Fruit fly (Drosophila melanogaster) whole organism, embryonic: Measurements from ENCODE around the gene PolG2.

Experiments used
- ATbp ChIP-seq: fragments of 200-800 bp; sonication (Bioruptor generic); optimal IDR thresholded peaks from 2 replicates; lab custom pipeline; 2017; ENCODE audit warnings: missing biosample characterization, mild to moderate bottlenecking, missing genetic modification characterization, missing genetic modification reagents
- Blimp-1 ChIP-seq: fragments of 200-800 bp; sonication (Bioruptor generic); optimal IDR thresholded peaks from 3 replicates; lab custom pipeline; 2018; ENCODE audit warnings: missing biosample characterization, missing genetic modification characterization, mild to moderate bottlenecking, moderate library complexity, missing genetic modification reagents
- C15 ChIP-seq: fragments of 200-800 bp; sonication (Bioruptor generic); IDR thresholded peaks from 3 replicates; pipeline ENCODE4 v1.3.6; 2022; ENCODE audit warnings: missing biosample characterization, missing genetic modification characterization
- CG10209 ChIP-seq: fragments of 200-800 bp; sonication (Bioruptor generic); optimal IDR thresholded peaks from 3 replicates; lab custom pipeline; 2017; ENCODE audit warnings: missing biosample characterization, mild to moderate bottlenecking, missing genetic modification characterization, missing genetic modification reagents
- CG11247 ChIP-seq: fragments of 200-800 bp; sonication (Bioruptor generic); IDR thresholded peaks from 2 replicates; pipeline ENCODE4 v1.3.6; 2022; ENCODE audit warnings: missing biosample characterization, missing genetic modification characterization
- CG11695 ChIP-seq: fragments of 200-800 bp; sonication (Bioruptor generic); IDR thresholded peaks from 3 replicates; pipeline ENCODE4 v1.3.6; 2022; ENCODE audit warnings: missing biosample characterization, missing genetic modification characterization
- CG12236 ChIP-seq: fragments of 200-800 bp; sonication (Bioruptor generic); optimal IDR thresholded peaks from 2 replicates; lab custom pipeline; 2016; ENCODE audit warnings: missing biosample characterization, missing genetic modification characterization
- CG13296 ChIP-seq: fragments of 200-800 bp; sonication (Bioruptor generic); optimal IDR thresholded peaks from 3 replicates; lab custom pipeline; 2018; ENCODE audit warnings: missing biosample characterization, mild to moderate bottlenecking, missing genetic modification characterization
- CG14441 ChIP-seq: fragments of 200-800 bp; sonication (Bioruptor generic); IDR thresholded peaks from 2 replicates; pipeline ENCODE4 v1.3.6; 2022; ENCODE audit warnings: missing biosample characterization, missing genetic modification characterization
- CG1529 ChIP-seq: fragments of 200-800 bp; sonication (Bioruptor generic); optimal IDR thresholded peaks from 3 replicates; lab custom pipeline; 2018; ENCODE audit warnings: missing biosample characterization, missing genetic modification characterization
- CG17802 ChIP-seq: fragments of 200-800 bp; sonication (Bioruptor generic); optimal IDR thresholded peaks from 2 replicates; lab custom pipeline; 2018; ENCODE audit warnings: missing biosample characterization, mild to moderate bottlenecking, missing genetic modification characterization, moderate library complexity
- CG30020 ChIP-seq: fragments of 200-800 bp; optimal IDR thresholded peaks from 2 replicates; lab custom pipeline; 2019; ENCODE audit warnings: missing biosample characterization, mild to moderate bottlenecking, missing genetic modification characterization, moderate library complexity
- CG3065 ChIP-seq: fragments of 200-800 bp; sonication (Bioruptor generic); optimal IDR thresholded peaks from 2 replicates; lab custom pipeline; 2016; ENCODE audit warnings: missing biosample characterization, missing genetic modification characterization
- CG31441 ChIP-seq: fragments of 200-800 bp; sonication (Bioruptor generic); IDR thresholded peaks from 2 replicates; pipeline ENCODE4 v1.3.6; 2022; ENCODE audit warnings: missing biosample characterization, missing genetic modification characterization
- CG43689 ChIP-seq: fragments of 200-800 bp; sonication (Bioruptor generic); IDR thresholded peaks from 2 replicates; pipeline ENCODE4 v1.3.6; 2022; ENCODE audit warnings: missing biosample characterization, missing genetic modification characterization
- CG8281 ChIP-seq: fragments of 200-800 bp; sonication (Bioruptor generic); optimal IDR thresholded peaks from 2 replicates; lab custom pipeline; 2018; ENCODE audit warnings: missing biosample characterization, mild to moderate bottlenecking, missing genetic modification characterization, moderate library complexity
- CG8944 ChIP-seq: fragments of 200-800 bp; sonication (Bioruptor generic); optimal IDR thresholded peaks from 3 replicates; lab custom pipeline; 2016; ENCODE audit warnings: missing biosample characterization, missing genetic modification characterization
- CG9437 ChIP-seq: fragments of 200-800 bp; sonication (Bioruptor generic); optimal IDR thresholded peaks from 2 replicates; lab custom pipeline; 2018; ENCODE audit warnings: missing biosample characterization, mild to moderate bottlenecking, missing genetic modification characterization
- CG9876 ChIP-seq: fragments of 200-800 bp; sonication (Bioruptor generic); optimal IDR thresholded peaks from 2 replicates; lab custom pipeline; 2016; ENCODE audit warnings: missing biosample characterization, missing genetic modification characterization
- D ChIP-seq, 2 experiments: fragments of 200-800 bp in 1 of 2; fragments of >200 bp in 1 of 2; sonication (Bioruptor generic) in 1 of 2; optimal IDR thresholded peaks; 2 replicates in 1 of 2; 3 replicates in 1 of 2; lab custom pipeline; 2017; ENCODE audit warnings: mild to moderate bottlenecking in 1 of 2, missing biosample characterization in 1 of 2, missing genetic modification characterization in 1 of 2, missing genetic modification reagents in 1 of 2
- D19A ChIP-seq: fragments of 200-800 bp; optimal IDR thresholded peaks from 3 replicates; lab custom pipeline; 2019; ENCODE audit warnings: missing biosample characterization, mild to moderate bottlenecking, missing genetic modification characterization, moderate library complexity
- Dad ChIP-seq: fragments of 200-800 bp; sonication (Bioruptor generic); optimal IDR thresholded peaks from 3 replicates; lab custom pipeline; 2016; ENCODE audit warnings: missing biosample characterization, missing genetic modification characterization
- Dbx ChIP-seq: fragments of 200-800 bp; sonication (Bioruptor generic); IDR thresholded peaks from 3 replicates; pipeline ENCODE4 v1.3.6; 2022; ENCODE audit warnings: missing biosample characterization, missing genetic modification characterization
- Dfd ChIP-seq, 2 experiments: fragments of >200 bp; optimal IDR thresholded peaks; 2 replicates each; lab custom pipeline; 2017; ENCODE audit warnings: missing biosample characterization in 2 of 2, missing genetic modification characterization in 2 of 2
- E2f1 ChIP-seq: fragments of 200-800 bp; sonication (Bioruptor generic); IDR thresholded peaks from 2 replicates; pipeline ENCODE4 v1.3.6; 2022; ENCODE audit warnings: missing biosample characterization, missing genetic modification characterization
- Hr3 ChIP-seq: fragments of 200-800 bp; sonication (Bioruptor generic); optimal IDR thresholded peaks from 3 replicates; lab custom pipeline; 2016; ENCODE audit warnings: missing biosample characterization, missing genetic modification characterization
- Med ChIP-seq: fragments of 200-800 bp; sonication (Bioruptor generic); peaks from one replicate; lab custom pipeline; 2016; ENCODE audit warnings: missing biosample characterization, missing genetic modification characterization, mild to moderate bottlenecking, inconsistent platforms, moderate library complexity
- Neu2 ChIP-seq: fragments of 200-800 bp; sonication (Bioruptor generic); optimal IDR thresholded peaks from 3 replicates; lab custom pipeline; 2016; ENCODE audit warnings: missing biosample characterization, missing genetic modification characterization, borderline replicate concordance
- Ptx1 ChIP-seq: fragments of 200-800 bp; sonication (Bioruptor generic); IDR thresholded peaks from 2 replicates; pipeline ENCODE4 v1.3.6; 2022; ENCODE audit warnings: missing biosample characterization, missing genetic modification characterization
- Sox102F ChIP-seq: fragments of 200-800 bp; sonication (Bioruptor generic); optimal IDR thresholded peaks from 2 replicates; lab custom pipeline; 2018; ENCODE audit warnings: missing biosample characterization, mild to moderate bottlenecking, missing genetic modification characterization, moderate library complexity
- aop ChIP-seq: fragments of 200-800 bp; sonication (Bioruptor generic); IDR thresholded peaks from 2 replicates; pipeline ENCODE4 v1.3.6; 2022; ENCODE audit warnings: missing biosample characterization, missing genetic modification characterization
- ara ChIP-seq: fragments of 200-800 bp; sonication (Bioruptor generic); IDR thresholded peaks from 2 replicates; pipeline ENCODE4 v1.3.6; 2022; ENCODE audit warnings: missing biosample characterization, missing genetic modification characterization
- bigmax ChIP-seq: fragments of 200-800 bp; sonication (Bioruptor generic); optimal IDR thresholded peaks from 2 replicates; lab custom pipeline; 2018; ENCODE audit warnings: missing biosample characterization, mild to moderate bottlenecking, missing genetic modification characterization
- cato ChIP-seq: fragments of 200-800 bp; sonication (Bioruptor generic); optimal IDR thresholded peaks from 2 replicates; lab custom pipeline; 2016; ENCODE audit warnings: missing biosample characterization, missing genetic modification characterization, borderline replicate concordance
- ci ChIP-seq: fragments of 200-800 bp; sonication (Bioruptor generic); IDR thresholded peaks from 3 replicates; pipeline ENCODE4 v1.3.6; 2022; ENCODE audit warnings: missing biosample characterization, missing genetic modification characterization
- danr ChIP-seq: fragments of 200-800 bp; sonication (Bioruptor generic); IDR thresholded peaks from 2 replicates; pipeline ENCODE4 v1.3.6; 2022; ENCODE audit warnings: missing biosample characterization, missing genetic modification characterization
- dimm ChIP-seq: fragments of 200-800 bp; sonication (Bioruptor generic); IDR thresholded peaks from 2 replicates; pipeline ENCODE4 v1.3.6; 2022; ENCODE audit warnings: missing biosample characterization, missing genetic modification characterization
- her ChIP-seq: fragments of 200-800 bp; sonication (Bioruptor generic); optimal IDR thresholded peaks from 2 replicates; lab custom pipeline; 2016; ENCODE audit warnings: missing biosample characterization, missing genetic modification characterization
- otp ChIP-seq: fragments of 200-800 bp; sonication (Bioruptor generic); IDR thresholded peaks from 3 replicates; pipeline ENCODE4, ENCODE4 v1.3.6; 2022; ENCODE audit warnings: missing biosample characterization, missing genetic modification characterization
- peb ChIP-seq: fragments of 200-800 bp; sonication (Bioruptor generic); IDR thresholded peaks from 2 replicates; pipeline ENCODE4 v1.3.6; 2022; ENCODE audit warnings: missing biosample characterization, missing genetic modification characterization
- rib ChIP-seq: fragments of 200-800 bp; sonication (Bioruptor generic); IDR thresholded peaks from 2 replicates; pipeline ENCODE4 v1.3.6; 2022; ENCODE audit warnings: missing biosample characterization, missing genetic modification characterization
- ro ChIP-seq: fragments of 200-800 bp; sonication (Bioruptor generic); IDR thresholded peaks from 2 replicates; pipeline ENCODE4 v1.3.6; 2022; ENCODE audit warnings: missing biosample characterization, missing genetic modification characterization
- row ChIP-seq: fragments of 200-800 bp; sonication (Bioruptor generic); IDR thresholded peaks from 3 replicates; pipeline ENCODE4 v1.3.6; 2022; ENCODE audit warnings: missing biosample characterization, missing genetic modification characterization
- sens-2 ChIP-seq: fragments of 200-800 bp; sonication (Bioruptor generic); IDR thresholded peaks from 2 replicates; pipeline ENCODE4 v1.3.6; 2022; ENCODE audit warnings: missing biosample characterization, missing genetic modification characterization
- slbo ChIP-seq: fragments of 200-800 bp; sonication (Bioruptor generic); IDR thresholded peaks from 2 replicates; pipeline ENCODE4 v1.3.6; 2022; ENCODE audit warnings: missing biosample characterization, missing genetic modification characterization
- tgo ChIP-seq: fragments of 200-800 bp; sonication (Bioruptor generic); IDR thresholded peaks from 3 replicates; pipeline ENCODE4 v1.3.6; 2022; ENCODE audit warnings: missing biosample characterization, missing genetic modification characterization
- tna ChIP-seq: fragments of 200-800 bp; sonication (Bioruptor generic); IDR thresholded peaks from 2 replicates; pipeline ENCODE4 v1.3.6; 2022; ENCODE audit warnings: missing biosample characterization, missing genetic modification characterization; ENCODE audit not compliant: partially characterized antibody
- zen2 ChIP-seq: fragments of 200-800 bp; sonication (Bioruptor generic); IDR thresholded peaks from 3 replicates; pipeline ENCODE4 v1.3.6; 2022; ENCODE audit warnings: missing biosample characterization, missing genetic modification characterization; ENCODE audit not compliant: partially characterized antibody
- zfh2 ChIP-seq: fragments of 200-800 bp; sonication (Bioruptor generic); optimal IDR thresholded peaks from 2 replicates; lab custom pipeline; 2016; ENCODE audit warnings: missing biosample characterization, missing genetic modification characterization

Gene PolG2

dm6 chr2L:13835002-13835910 lies 2.4 kb upstream of the PolG2 start, which contains the start of the genes mRpS23 and CenG1A (continued):
- peak; percentile 99 for TF ChIP-seq dimm (GFP tag; lab: Robert Waterston, UW)
- peak; percentile 98 for TF ChIP-seq her
- peak; percentile 100 for TF ChIP-seq CG14441 (GFP tag; lab: Robert Waterston, UW)
- TF ChIP-seq cato (GFP tag; lab: Kevin White, UChicago), result peak; percentile 100
- TF ChIP-seq ATbp (GFP tag; lab: Kevin White, UChicago), result peak; percentile 100
- peak; percentile 100 for TF ChIP-seq Dbx (GFP tag; lab: Robert Waterston, UW)
- TF ChIP-seq CG43689 (GFP tag; lab: Robert Waterston, UW), result peak; percentile 100
- peak; percentile 100 for TF ChIP-seq E2f1 (GFP tag; lab: Robert Waterston, UW)
- TF ChIP-seq Med, result peak; percentile 100
- peak; percentile 100 for TF ChIP-seq CG8944
- peak; percentile 95 for TF ChIP-seq CG17802 (tag; lab: Kevin White, UChicago)
- TF ChIP-seq slbo (GFP tag; lab: Robert Waterston, UW), result peak; percentile 100
- TF ChIP-seq CG11695 (GFP tag; lab: Robert Waterston, UW), result peak; percentile 100
- peak; percentile 99 for TF ChIP-seq Blimp-1
- TF ChIP-seq CG12236 (GFP tag; lab: Kevin White, UChicago), result peak; percentile 99
- TF ChIP-seq Hr3 (GFP tag; lab: Kevin White, UChicago), result peak; percentile 100
- peak; percentile 100 for TF ChIP-seq rib (GFP tag; lab: Robert Waterston, UW)
- no peak for TF ChIP-seq Dfd (GFP tag; optimal IDR thresholded peaks at IDR 0.05; lab: Kevin White, UChicago)
- TF ChIP-seq peb, result peak; percentile 100
- TF ChIP-seq CG9876 (GFP tag; lab: Kevin White, UChicago), result peak; percentile 99
- TF ChIP-seq CG13296, result peak; percentile 100
- peak; percentile 98 for TF ChIP-seq Neu2 (GFP tag; lab: Kevin White, UChicago)
- TF ChIP-seq ro (GFP tag; lab: Robert Waterston, UW), result peak; percentile 99
- peak; percentile 100 for TF ChIP-seq row (GFP tag; lab: Robert Waterston, UW)
- peak; percentile 100 for TF ChIP-seq zfh2
- peak; percentile 89 for TF ChIP-seq bigmax
- peak; percentile 100 for TF ChIP-seq Ptx1
- peak; percentile 100 for TF ChIP-seq CG3065 (GFP tag; lab: Kevin White, UChicago)
- TF ChIP-seq otp (GFP tag; lab: Robert Waterston, UW), result peak; percentile 100
- TF ChIP-seq sens-2 (GFP tag; lab: Robert Waterston, UW), result peak; percentile 100
- peak; percentile 100 for TF ChIP-seq tgo (GFP tag; lab: Robert Waterston, UW)
- TF ChIP-seq D19A, result peak; percentile 98
- peak; percentile 92 for TF ChIP-seq CG30020 (tag; lab: Kevin White, UChicago)
- TF ChIP-seq CG10209 (GFP tag; lab: Kevin White, UChicago), result peak; percentile 100
- peak; percentile 100 for TF ChIP-seq ci (GFP tag; lab: Robert Waterston, UW)
- peak; percentile 96 for TF ChIP-seq CG9437 (GFP tag; lab: Kevin White, UChicago)
- TF ChIP-seq ara (GFP tag; lab: Robert Waterston, UW), result peak; percentile 100
- no peak for TF ChIP-seq D (optimal IDR thresholded peaks at IDR 0.05; lab: Kevin White, UChicago)
- TF ChIP-seq D (GFP tag; optimal IDR thresholded peaks at IDR 0.05; lab: Kevin White, UChicago), result peak; percentile 99
- TF ChIP-seq CG1529, result peak; percentile 100
- TF ChIP-seq CG8281 (tag; lab: Kevin White, UChicago), result peak; percentile 96
- peak; percentile 99 for TF ChIP-seq CG31441
- peak; percentile 100 for TF ChIP-seq Sox102F (GFP tag; lab: Kevin White, UChicago)
- no peak; the same call in 2 of the 3 replicates for TF ChIP-seq zen2 (GFP tag; lab: Robert Waterston, UW)
- peak; percentile 100 for TF ChIP-seq CG11247 (GFP tag; lab: Robert Waterston, UW)
- peak; percentile 100 for TF ChIP-seq C15
- TF ChIP-seq aop (GFP tag; lab: Robert Waterston, UW), result peak; percentile 99
- TF ChIP-seq Dad (GFP tag; lab: Kevin White, UChicago), result peak; percentile 100
- peak; percentile 53 for TF ChIP-seq tna (GFP tag; lab: Robert Waterston, UW)
- TF ChIP-seq danr (GFP tag; lab: Robert Waterston, UW), result peak; percentile 99
